Worm (Caenorhabditis elegans): Measurements from ENCODE around the gene F40F8.12.

Gene F40F8.12

DNA sequence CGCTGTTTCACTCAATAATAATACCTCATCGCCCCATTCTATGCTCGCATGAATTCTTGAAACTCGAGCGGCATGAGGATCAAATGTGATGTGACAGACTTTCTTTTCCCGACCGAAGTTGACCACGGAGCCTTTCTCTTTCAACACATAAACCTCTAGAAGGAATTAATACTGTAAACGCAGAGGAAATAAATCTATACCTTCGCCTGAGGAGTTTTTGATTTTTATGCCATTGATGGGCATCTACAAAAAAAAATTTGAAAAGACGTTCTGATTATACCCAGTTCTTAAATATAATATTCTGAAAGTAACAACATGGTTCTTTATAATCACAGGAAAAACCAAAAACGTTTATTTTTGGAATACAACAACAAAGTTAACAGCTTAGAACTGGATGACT, 33.4 kb upstream of the F40F8.12 start, which contains the start of gene nbs-1 (continued):
- no peak for TF ChIP-seq lag-1 (GFP tag; IDR thresholded peaks at IDR 0.05)
- no peak for TF ChIP-seq egl-44 (GFP tag; IDR thresholded peaks at IDR 0.05)
- no peak for TF ChIP-seq nhr-90 (tag; optimal IDR thresholded peaks at IDR 0.05)
- TF ChIP-seq ztf-18 (tag; optimal IDR thresholded peaks at IDR 0.05) = peak; percentile 18
- TF ChIP-seq ceh-58 (GFP tag; IDR thresholded peaks at IDR 0.05) = no peak
- no peak for TF ChIP-seq egl-18 (GFP tag; IDR thresholded peaks at IDR 0.05)
- TF ChIP-seq rcor-1 (GFP tag; IDR thresholded peaks at IDR 0.05) = peak; percentile 60
- peak; percentile 28 for TF ChIP-seq chd-7 (tag; optimal IDR thresholded peaks at IDR 0.05)
- no peak for TF ChIP-seq ztf-28 (GFP tag; IDR thresholded peaks at IDR 0.05)
- TF ChIP-seq Y95B8A.8 (GFP tag; IDR thresholded peaks at IDR 0.05) = no peak
- TF ChIP-seq zfh-2 (GFP tag; conservative IDR thresholded peaks at IDR 0.05) = no peak
- no peak for TF ChIP-seq ama-1 (optimal IDR thresholded peaks at IDR 0.05)
- TF ChIP-seq ama-1 (GFP tag; optimal IDR thresholded peaks at IDR 0.05) = peak; percentile 7 to 60
- peak; percentile 73 for TF ChIP-seq hsf-1 (GFP tag; IDR thresholded peaks at IDR 0.05)
- TF ChIP-seq snpc-3.4 (tag; optimal IDR thresholded peaks at IDR 0.05) = peak; percentile 27
- peak; percentile 59; the same call in 1 of the 2 replicates for TF ChIP-seq attf-6 (GFP tag; IDR thresholded peaks at IDR 0.05)
- TF ChIP-seq nfyb-1 (GFP tag; IDR thresholded peaks at IDR 0.05) = no peak
- TF ChIP-seq C17E4.6 (GFP tag; IDR thresholded peaks at IDR 0.05) = 0 out of 2 replicates have a peak, but pooled peaks have one; percentile 34
- TF ChIP-seq Y53G8AR.9 (GFP tag; conservative IDR thresholded peaks at IDR 0.05) = peak; percentile 65; the same call in 1 of the 2 replicates
- TF ChIP-seq aptf-3 (GFP tag; IDR thresholded peaks at IDR 0.05) = no peak
- TF ChIP-seq Y56A3A.18 (GFP tag; IDR thresholded peaks at IDR 0.05) = 0 out of 2 replicates have a peak, but pooled peaks have one; percentile 9
- TF ChIP-seq F57A8.1 (GFP tag; optimal IDR thresholded peaks at IDR 0.05) = peak; percentile 21
- no peak for TF ChIP-seq unc-62 (GFP tag; optimal IDR thresholded peaks at IDR 0.05)
- TF ChIP-seq lsl-1 (GFP tag; optimal IDR thresholded peaks at IDR 0.05) = peak; percentile 39
- TF ChIP-seq fkh-3 (tag; optimal IDR thresholded peaks at IDR 0.05) = peak; percentile 16

ce11 chrII:11097154-11097887, 32.3 kb upstream of the F40F8.12 start, which contains the start of the genes rpl-36.A and nuo-1:
Gene rpl-36.A (minus strand): TSS chrII:11097204.
Gene nuo-1 (plus strand): TSS chrII:11097837.
- TF ChIP-seq K11D2.4 (GFP tag; IDR thresholded peaks at IDR 0.05) (0 out of 2 replicates have a peak, but pooled peaks have one; percentile 9), tbp1 (GFP tag; optimal IDR thresholded peaks at IDR 0.05) (peak; percentile 47), egl-44 (GFP tag; IDR thresholded peaks at IDR 0.05) (no peak), mcd-1 (GFP tag; IDR thresholded peaks at IDR 0.05) (peak; percentile 70), lin-54 (GFP tag; optimal IDR thresholded peaks at IDR 0.05) (peak; percentile 73), pha-4 (tag; optimal IDR thresholded peaks at IDR 0.05) (peak; percentile 64), mel-28 (tag; optimal IDR thresholded peaks at IDR 0.05; ENCODE audit: borderline replicate concordance) (no peak), madf-6 (GFP tag; IDR thresholded peaks at IDR 0.05) (peak; percentile 70), hmg-1.2 (GFP tag; IDR thresholded peaks at IDR 0.05) (peak; percentile 42; the same call in 1 of the 2 replicates), ZK185.1 (tag; optimal IDR thresholded peaks at IDR 0.05; ENCODE audit: poor library complexity, severe bottlenecking) (peak; percentile 50), snpc-4 (GFP tag; optimal IDR thresholded peaks at IDR 0.05) (no peak), snpc-4 (tag; optimal IDR thresholded peaks at IDR 0.05) (peak in 3 of 4 experiments; percentile 17 to 70 (median 49)), F23B12.7 (tag; optimal IDR thresholded peaks at IDR 0.05; ENCODE audit: insufficient read depth) (peak; percentile 91), nhr-80 (tag; optimal IDR thresholded peaks at IDR 0.05) (peak; percentile 32), lin-35 (GFP tag; optimal IDR thresholded peaks at IDR 0.05) (peak in 1 of 3 experiments; percentile 67), ceh-27 (GFP tag; optimal IDR thresholded peaks at IDR 0.05) (peak; percentile 45), T07F8.4 (tag; optimal IDR thresholded peaks at IDR 0.05) (no peak), dpff-1 (tag; optimal IDR thresholded peaks at IDR 0.05) (no peak), Y53G8AR.9 (GFP tag; conservative IDR thresholded peaks at IDR 0.05) (no peak), lin-40 (tag; optimal IDR thresholded peaks at IDR 0.05) (peak; percentile 27), cebp-1 (GFP tag; IDR thresholded peaks at IDR 0.05) (no peak), cebp-1 (tag; optimal IDR thresholded peaks at IDR 0.05) (peak; percentile 49), Y79H2A.3 (GFP tag; conservative IDR thresholded peaks at IDR 0.05) (no peak), B0019.2 (GFP tag; conservative IDR thresholded peaks at IDR 0.05) (peak; percentile 57), chd-7 (tag; optimal IDR thresholded peaks at IDR 0.05) (no peak)
